Worm (Caenorhabditis elegans): Measurements from ENCODE around the gene unc-76.

DNA sequence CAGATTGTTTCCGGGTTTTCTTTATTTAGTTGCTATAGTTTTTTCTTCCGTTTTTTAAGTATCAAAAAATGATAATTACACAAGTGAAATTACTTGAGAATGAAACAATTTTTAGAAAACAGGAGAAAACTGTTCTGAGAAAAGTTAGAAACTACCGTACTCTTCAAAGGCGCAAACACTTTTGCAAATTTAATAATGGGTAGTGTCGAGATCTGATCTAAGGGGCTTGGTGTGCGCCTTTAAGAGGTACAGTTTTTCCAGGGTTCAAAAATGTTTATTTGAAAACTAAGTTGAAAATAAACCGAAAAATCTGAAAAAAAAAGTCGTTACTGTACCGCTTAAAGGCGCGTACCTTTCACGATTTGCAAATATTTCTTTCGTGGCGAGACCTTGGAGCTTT is 11.0 kb upstream of the unc-76 start:
- no peak for TF ChIP-seq nhr-237 (tag; optimal IDR thresholded peaks at IDR 0.05)
- no peak for TF ChIP-seq elt-3 (tag; optimal IDR thresholded peaks at IDR 0.05)
- TF ChIP-seq fkh-10 (GFP tag; optimal IDR thresholded peaks at IDR 0.05) = no peak
- no peak for TF ChIP-seq dpl-1 (GFP tag; optimal IDR thresholded peaks at IDR 0.05)
- TF ChIP-seq lir-3 (tag; optimal IDR thresholded peaks at IDR 0.05; ENCODE audit: poor library complexity) = no peak
- TF ChIP-seq unc-62 (GFP tag; optimal IDR thresholded peaks at IDR 0.05) = no peak
- no peak for TF ChIP-seq ztf-11 (tag; optimal IDR thresholded peaks at IDR 0.05)
- no peak for TF ChIP-seq aha-1 (tag; optimal IDR thresholded peaks at IDR 0.05)
- TF ChIP-seq ztf-4 (tag; optimal IDR thresholded peaks at IDR 0.05) = no peak
- no peak for TF ChIP-seq ama-1 (optimal IDR thresholded peaks at IDR 0.05)
- TF ChIP-seq unc-30 (tag; optimal IDR thresholded peaks at IDR 0.05) = no peak
